Worm (Caenorhabditis elegans): ENCODE data around the gene del-5.

DNA sequence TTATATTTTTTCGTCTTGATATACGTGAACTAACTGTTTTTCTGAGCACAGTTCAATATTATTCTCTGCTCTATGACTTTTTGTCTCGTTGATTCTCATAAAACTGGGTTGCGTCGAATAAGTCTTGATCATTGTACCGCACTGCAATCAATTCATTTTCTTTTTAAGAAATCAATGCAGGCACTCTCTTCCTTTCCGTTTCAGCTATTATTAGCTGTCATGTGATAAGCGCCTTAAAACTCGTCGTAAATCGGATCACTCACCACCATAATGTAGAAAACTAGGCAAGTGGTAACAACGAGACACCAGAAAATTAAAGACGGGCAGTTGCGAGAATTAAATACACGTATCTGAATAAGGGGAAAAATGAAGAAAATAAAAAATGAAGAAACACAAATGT, 588 bp downstream of the del-5 start:
- TF ChIP-seq pqm-1 (tag; optimal IDR thresholded peaks at IDR 0.05): no peak
- TF ChIP-seq nhr-11 (tag; optimal IDR thresholded peaks at IDR 0.05): no peak
- no peak for TF ChIP-seq lin-11 (tag; optimal IDR thresholded peaks at IDR 0.05)
- TF ChIP-seq hlh-15 (tag; optimal IDR thresholded peaks at IDR 0.05): no peak
- no peak for TF ChIP-seq T23F11.4 (GFP tag; optimal IDR thresholded peaks at IDR 0.05)

Measured in whole organism, late embryonic.